Fruit fly (Drosophila melanogaster) whole organism, embryonic: ENCODE measurements around the gene mib2.

Source experiments
- Abd-B ChIP-seq: fragments of 200-800 bp; sonication (Bioruptor generic); optimal IDR thresholded peaks from 2 replicates; lab custom pipeline; 2018; ENCODE audit warnings: missing biosample characterization, mild to moderate bottlenecking, missing genetic modification characterization, moderate library complexity
- Bdp1 ChIP-seq: fragments of 200-800 bp; sonication (Bioruptor generic); optimal IDR thresholded peaks from 3 replicates; lab custom pipeline; 2016; ENCODE audit warnings: missing biosample characterization, missing genetic modification characterization
- CG10979 ChIP-seq: fragments of 200-800 bp; sonication (Bioruptor generic); optimal IDR thresholded peaks from 2 replicates; lab custom pipeline; 2018; ENCODE audit warnings: missing biosample characterization, mild to moderate bottlenecking, missing genetic modification characterization, moderate library complexity
- CG11085 ChIP-seq: fragments of 200-800 bp; sonication (Bioruptor generic); IDR thresholded peaks from 2 replicates; pipeline ENCODE4 v1.3.6; 2022; ENCODE audit warnings: missing biosample characterization, missing genetic modification characterization
- CG13287 ChIP-seq: fragments of 200-800 bp; sonication (Bioruptor generic); IDR thresholded peaks from 2 replicates; pipeline ENCODE4 v1.3.6; 2022; ENCODE audit warnings: missing biosample characterization, missing genetic modification characterization; ENCODE audit not compliant: partially characterized antibody
- CG13296 ChIP-seq: fragments of 200-800 bp; sonication (Bioruptor generic); optimal IDR thresholded peaks from 3 replicates; lab custom pipeline; 2018; ENCODE audit warnings: missing biosample characterization, mild to moderate bottlenecking, missing genetic modification characterization
- CG1529 ChIP-seq: fragments of 200-800 bp; sonication (Bioruptor generic); optimal IDR thresholded peaks from 3 replicates; lab custom pipeline; 2018; ENCODE audit warnings: missing biosample characterization, missing genetic modification characterization
- CG15696 ChIP-seq: fragments of 200-800 bp; sonication (Bioruptor generic); optimal IDR thresholded peaks from 2 replicates; lab custom pipeline; 2019; ENCODE audit warnings: missing biosample characterization, mild to moderate bottlenecking, missing genetic modification characterization, moderate library complexity
- CG16863 ChIP-seq: fragments of 200-800 bp; sonication (Bioruptor generic); optimal IDR thresholded peaks from 3 replicates; lab custom pipeline; 2016; ENCODE audit warnings: missing biosample characterization, missing genetic modification characterization
- CG17361 ChIP-seq: fragments of 200-800 bp; sonication (Bioruptor generic); IDR thresholded peaks from 3 replicates; pipeline ENCODE4 v1.3.6; 2022; ENCODE audit warnings: missing biosample characterization, missing genetic modification characterization
- CG17385 ChIP-seq: fragments of 200-800 bp; sonication (Bioruptor generic); optimal IDR thresholded peaks from 3 replicates; lab custom pipeline; 2018; ENCODE audit warnings: missing biosample characterization, mild to moderate bottlenecking, missing genetic modification characterization
- CG30403 ChIP-seq: fragments of 200-800 bp; sonication (Bioruptor generic); optimal IDR thresholded peaks from 3 replicates; lab custom pipeline; 2016; ENCODE audit warnings: missing biosample characterization, missing genetic modification characterization
- CG3065 ChIP-seq: fragments of 200-800 bp; sonication (Bioruptor generic); optimal IDR thresholded peaks from 2 replicates; lab custom pipeline; 2016; ENCODE audit warnings: missing biosample characterization, missing genetic modification characterization
- CG34376 ChIP-seq: fragments of 200-800 bp; sonication (Bioruptor generic); optimal IDR thresholded peaks from 2 replicates; lab custom pipeline; 2018; ENCODE audit warnings: missing biosample characterization, mild to moderate bottlenecking, missing genetic modification characterization
- CG4424 ChIP-seq: fragments of 200-800 bp; sonication (Bioruptor generic); optimal IDR thresholded peaks from 3 replicates; lab custom pipeline; 2016; ENCODE audit warnings: missing biosample characterization, missing genetic modification characterization
- CG4617 ChIP-seq: fragments of 200-800 bp; sonication (Bioruptor generic); optimal IDR thresholded peaks from 3 replicates; lab custom pipeline; 2016; ENCODE audit warnings: missing biosample characterization, missing genetic modification characterization, borderline replicate concordance
- CG6683 ChIP-seq: fragments of 200-800 bp; sonication (Bioruptor generic); optimal IDR thresholded peaks from 2 replicates; lab custom pipeline; 2017; ENCODE audit warnings: missing biosample characterization, mild to moderate bottlenecking, missing genetic modification characterization, missing genetic modification reagents
- CG7839 ChIP-seq: fragments of 200-800 bp; sonication (Bioruptor generic); optimal IDR thresholded peaks from 3 replicates; lab custom pipeline; 2018; ENCODE audit warnings: missing biosample characterization, mild to moderate bottlenecking, missing genetic modification characterization, moderate library complexity
- CG7963 ChIP-seq: fragments of 200-800 bp; sonication (Bioruptor generic); IDR thresholded peaks from 3 replicates; pipeline ENCODE4 v1.3.6; 2022; ENCODE audit warnings: missing biosample characterization, missing genetic modification characterization; ENCODE audit not compliant: partially characterized antibody
- CG8924 ChIP-seq: fragments of 200-800 bp; optimal IDR thresholded peaks from 3 replicates; lab custom pipeline; 2019; ENCODE audit warnings: missing biosample characterization, mild to moderate bottlenecking, missing genetic modification characterization, moderate library complexity
- CG9727 ChIP-seq: fragments of 200-800 bp; sonication (Bioruptor generic); optimal IDR thresholded peaks from 3 replicates; lab custom pipeline; 2017; ENCODE audit warnings: missing biosample characterization, mild to moderate bottlenecking, missing genetic modification characterization
- CG9817 ChIP-seq: fragments of 200-800 bp; sonication (Bioruptor generic); optimal IDR thresholded peaks from 2 replicates; lab custom pipeline; 2018; ENCODE audit warnings: missing biosample characterization, mild to moderate bottlenecking, missing genetic modification characterization, moderate library complexity
- CG9932 ChIP-seq: fragments of 200-800 bp; sonication (Bioruptor generic); IDR thresholded peaks from 2 replicates; pipeline ENCODE4 v1.3.6; 2022; ENCODE audit warnings: missing biosample characterization, missing genetic modification characterization
- CoRest ChIP-seq: fragments of 200-800 bp; sonication (Bioruptor generic); optimal IDR thresholded peaks from 3 replicates; lab custom pipeline; 2018; ENCODE audit warnings: missing biosample characterization, mild to moderate bottlenecking, missing genetic modification characterization, moderate library complexity
- Drgx ChIP-seq: fragments of 200-800 bp; sonication (Bioruptor generic); IDR thresholded peaks from 2 replicates; pipeline ENCODE4 v1.3.6; 2022; ENCODE audit warnings: missing biosample characterization, missing genetic modification characterization
- ERR ChIP-seq: fragments of 200-800 bp; sonication (Bioruptor generic); optimal IDR thresholded peaks from 2 replicates; lab custom pipeline; 2016; ENCODE audit warnings: missing biosample characterization, missing genetic modification characterization
- Fer3 ChIP-seq: fragments of 200-800 bp; sonication (Bioruptor generic); optimal IDR thresholded peaks from 2 replicates; lab custom pipeline; 2018; ENCODE audit warnings: missing biosample characterization, mild to moderate bottlenecking, missing genetic modification characterization, moderate library complexity
- Hand ChIP-seq: fragments of 200-800 bp; sonication (Bioruptor generic); optimal IDR thresholded peaks from 2 replicates; lab custom pipeline; 2017; ENCODE audit warnings: mild to moderate bottlenecking, missing biosample characterization, missing genetic modification reagents, missing genetic modification characterization
- Kr ChIP-seq: fragments of 200-800 bp; sonication (Bioruptor generic); optimal IDR thresholded peaks from 2 replicates; lab custom pipeline; 2017; ENCODE audit warnings: missing biosample characterization, mild to moderate bottlenecking, missing genetic modification characterization
- Neu2 ChIP-seq: fragments of 200-800 bp; sonication (Bioruptor generic); optimal IDR thresholded peaks from 3 replicates; lab custom pipeline; 2016; ENCODE audit warnings: missing biosample characterization, missing genetic modification characterization, borderline replicate concordance
- Opbp ChIP-seq: fragments of 200-800 bp; sonication (Bioruptor generic); IDR thresholded peaks from 3 replicates; pipeline ENCODE4 v1.3.6; 2022; ENCODE audit warnings: missing biosample characterization, missing genetic modification characterization; ENCODE audit not compliant: partially characterized antibody
- Xbp1 ChIP-seq: fragments of 200-800 bp; sonication (Bioruptor generic); optimal IDR thresholded peaks from 3 replicates; lab custom pipeline; 2016; ENCODE audit warnings: missing biosample characterization, mild to moderate bottlenecking, missing genetic modification characterization
- ase ChIP-seq: fragments of 200-800 bp; sonication (Bioruptor generic); IDR thresholded peaks from 3 replicates; pipeline ENCODE4 v1.3.6; 2022; ENCODE audit warnings: missing biosample characterization, missing genetic modification characterization
- bbx ChIP-seq: fragments of 200-800 bp; sonication (Bioruptor generic); IDR thresholded peaks from 2 replicates; pipeline ENCODE4 v1.3.6; 2022; ENCODE audit warnings: missing biosample characterization, missing genetic modification characterization; ENCODE audit not compliant: partially characterized antibody
- crp ChIP-seq, 2 experiments: fragments of 200-800 bp; sonication (Bioruptor generic); optimal IDR thresholded peaks; 2 replicates in 1 of 2; 3 replicates in 1 of 2; lab custom pipeline; 2017; ENCODE audit warnings: missing biosample characterization in 2 of 2, missing genetic modification characterization in 2 of 2, mild to moderate bottlenecking in 1 of 2, moderate library complexity in 1 of 2
- dm ChIP-seq: fragments of 200-800 bp; sonication (Bioruptor generic); optimal IDR thresholded peaks from 3 replicates; lab custom pipeline; 2016; ENCODE audit warnings: missing biosample characterization, missing genetic modification characterization
- fd64A ChIP-seq: fragments of 200-800 bp; sonication (Bioruptor generic); optimal IDR thresholded peaks from 3 replicates; lab custom pipeline; 2018; ENCODE audit warnings: missing biosample characterization, mild to moderate bottlenecking, missing genetic modification characterization
- gro ChIP-seq: fragments of 200-800 bp; sonication (Bioruptor generic); optimal IDR thresholded peaks from 2 replicates; lab custom pipeline; 2016; ENCODE audit warnings: missing biosample characterization, missing genetic modification characterization
- nerfin-2 ChIP-seq: fragments of 200-800 bp; sonication (Bioruptor generic); IDR thresholded peaks from 2 replicates; pipeline ENCODE4 v1.3.6; 2022; ENCODE audit warnings: missing biosample characterization, missing genetic modification characterization; ENCODE audit not compliant: partially characterized antibody
- org-1 ChIP-seq: fragments of 200-800 bp; sonication (Bioruptor generic); optimal IDR thresholded peaks from 2 replicates; lab custom pipeline; 2017; ENCODE audit warnings: missing biosample characterization, missing genetic modification characterization
- otp ChIP-seq: fragments of 200-800 bp; sonication (Bioruptor generic); IDR thresholded peaks from 3 replicates; pipeline ENCODE4, ENCODE4 v1.3.6; 2022; ENCODE audit warnings: missing biosample characterization, missing genetic modification characterization
- phol ChIP-seq: fragments of 200-800 bp; sonication (Bioruptor generic); optimal IDR thresholded peaks from 3 replicates; lab custom pipeline; 2018; ENCODE audit warnings: missing biosample characterization, mild to moderate bottlenecking, missing genetic modification characterization, moderate library complexity
- ranshi ChIP-seq: fragments of 200-800 bp; sonication (Bioruptor generic); IDR thresholded peaks from 2 replicates; pipeline ENCODE4 v1.3.6; 2022; ENCODE audit warnings: missing biosample characterization, missing genetic modification characterization
- sim ChIP-seq: fragments of 200-800 bp; sonication (Bioruptor generic); IDR thresholded peaks from 2 replicates; pipeline ENCODE4 v1.3.6; 2022; ENCODE audit warnings: missing biosample characterization, missing genetic modification characterization
- tin ChIP-seq: fragments of 200-800 bp; sonication (Bioruptor generic); optimal IDR thresholded peaks from 3 replicates; lab custom pipeline; 2016; ENCODE audit warnings: missing biosample characterization, missing genetic modification characterization
- tio ChIP-seq: fragments of 200-800 bp; sonication (Bioruptor generic); optimal IDR thresholded peaks from 2 replicates; lab custom pipeline; 2017; ENCODE audit warnings: missing biosample characterization, missing genetic modification characterization, inconsistent platforms
- vvl ChIP-seq: fragments of 200-800 bp; sonication (Bioruptor generic); IDR thresholded peaks from 2 replicates; pipeline ENCODE4 v1.3.6; 2022; ENCODE audit warnings: missing biosample characterization, missing genetic modification characterization
- wek ChIP-seq: fragments of 200-800 bp; sonication (Bioruptor generic); optimal IDR thresholded peaks from 3 replicates; lab custom pipeline; 2018; ENCODE audit warnings: missing biosample characterization, mild to moderate bottlenecking, missing genetic modification characterization, moderate library complexity
- yki ChIP-seq: fragments of >200 bp; optimal IDR thresholded peaks from 3 replicates; lab custom pipeline; 2018

The mib2 gene

DNA sequence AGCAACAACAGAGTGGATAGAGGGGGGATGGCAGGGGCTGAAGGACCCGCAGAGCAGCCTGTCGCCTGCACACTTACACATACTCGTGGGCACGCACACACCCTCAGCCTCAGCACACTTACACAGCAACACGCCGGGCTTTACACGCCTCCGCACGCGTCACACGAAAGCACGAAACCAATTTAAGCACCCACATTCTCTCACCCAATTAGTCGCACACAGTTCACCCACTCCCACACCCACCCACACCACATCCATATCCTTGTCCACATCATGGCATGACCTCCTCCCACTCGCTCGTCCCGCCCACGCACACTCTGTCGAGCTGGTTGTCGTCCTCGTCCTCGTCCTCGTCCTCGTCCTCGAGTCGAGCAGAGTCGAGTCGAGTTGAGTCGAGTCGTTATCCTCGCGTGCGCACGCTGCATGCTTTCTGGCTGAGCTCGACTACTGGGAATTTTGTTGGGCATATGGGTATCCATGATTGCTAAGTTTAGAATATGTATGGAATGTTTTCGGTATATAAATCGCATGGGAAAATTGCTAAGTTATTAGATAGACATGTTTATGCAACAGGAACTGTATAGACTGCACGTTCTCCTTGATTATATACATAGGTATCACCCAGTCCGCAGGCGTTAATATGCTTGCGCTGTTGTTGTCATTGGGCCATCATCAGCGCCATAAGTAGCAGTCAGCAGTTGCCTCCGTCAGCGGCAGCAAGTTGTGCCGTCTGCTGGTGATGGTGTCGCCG lies 22.2 kb upstream of the mib2 start (continued):
- TF ChIP-seq CG3065 (no peak), CoRest (tag; lab: Kevin White, UChicago) (peak; percentile 84), phol (tag; lab: Kevin White, UChicago) (peak; percentile 71), ERR (peak; percentile 67), yki (no peak), CG7839 (tag; lab: Kevin White, UChicago) (peak; percentile 89), CG11085 (GFP tag; lab: Robert Waterston, UW) (peak; percentile 75), bbx (GFP tag; lab: Robert Waterston, UW) (no peak), nerfin-2 (GFP tag; lab: Robert Waterston, UW) (no peak), CG1529 (GFP tag; lab: Kevin White, UChicago) (peak; percentile 67), Neu2 (GFP tag; lab: Kevin White, UChicago) (no peak), otp (GFP tag; lab: Robert Waterston, UW) (peak; percentile 75; the same call in 2 of the 3 replicates), fd64A (GFP tag; lab: Kevin White, UChicago) (peak; percentile 22), CG34376 (GFP tag; lab: Kevin White, UChicago) (peak; percentile 33), CG9932 (GFP tag; lab: Robert Waterston, UW) (peak; percentile 74), CG15696 (tag; lab: Kevin White, UChicago) (no peak), ranshi (GFP tag; lab: Robert Waterston, UW) (peak; percentile 81), CG17361 (peak; percentile 75), Fer3 (tag; lab: Kevin White, UChicago) (peak; percentile 82), Opbp (GFP tag; lab: Robert Waterston, UW) (no peak), ase (GFP tag; lab: Robert Waterston, UW) (peak; percentile 80), CG16863 (GFP tag; lab: Kevin White, UChicago) (peak; percentile 76), Kr (GFP tag; lab: Kevin White, UChicago) (no peak), CG8924 (peak; percentile 87), org-1 (GFP tag; lab: Kevin White, UChicago) (peak; percentile 87), tio (GFP tag; lab: Kevin White, UChicago) (peak; percentile 66), CG30403 (GFP tag; lab: Kevin White, UChicago) (peak; percentile 81), CG17385 (peak; percentile 79), CG6683 (GFP tag; lab: Kevin White, UChicago) (peak; percentile 60), CG13296 (GFP tag; lab: Kevin White, UChicago) (peak; percentile 69), Drgx (GFP tag; lab: Robert Waterston, UW) (peak; percentile 68), CG13287 (GFP tag; lab: Robert Waterston, UW) (no peak), CG7963 (no peak), Bdp1 (GFP tag; lab: Kevin White, UChicago) (peak; percentile 78), wek (peak; percentile 23), CG4617 (peak; percentile 49), Abd-B (peak; percentile 68), sim (peak; percentile 58; the same call in 1 of the 2 replicates), CG4424 (peak; percentile 66), Xbp1 (GFP tag; lab: Kevin White, UChicago) (peak; percentile 84), CG10979 (peak; percentile 75), crp (GFP tag; optimal IDR thresholded peaks at IDR 0.05; lab: Kevin White, UChicago) (peak in 1 of 2 experiments; percentile 24), Hand (peak; percentile 88), dm (peak; percentile 54), vvl (GFP tag; lab: Robert Waterston, UW) (peak; percentile 89), gro (GFP tag; lab: Kevin White, UChicago) (peak; percentile 81), tin (GFP tag; lab: Kevin White, UChicago) (peak; percentile 69), CG9727 (GFP tag; lab: Kevin White, UChicago) (peak; percentile 82), CG9817 (tag; lab: Kevin White, UChicago) (peak; percentile 76)
